Worm (Caenorhabditis elegans): Measurements from ENCODE around the gene C25D7.15.

- no peak for TF ChIP-seq F49E8.2 (tag; optimal IDR thresholded peaks at IDR 0.05; ENCODE audit: borderline replicate concordance)
- no peak for TF ChIP-seq nhr-11 (tag; optimal IDR thresholded peaks at IDR 0.05)
Measured at ce11 chrV:15088613-15089012, 29.0 kb downstream of the C25D7.15 start, which contains the start of gene C01G10.18.
